Fruit fly (Drosophila melanogaster): Measurements from ENCODE around the gene CG13361.

Gene CG13361

dm6 chrX:769639-770124 is 16.2 kb upstream of the CG13361 start, which contains the start of gene fz3:
fz3 (plus strand) TSS chrX:769945.
- TF ChIP-seq CG15710 (tag; optimal IDR thresholded peaks at IDR 0.05) (peak; percentile 68), CG13204 (GFP tag; optimal IDR thresholded peaks at IDR 0.05) (peak; percentile 89), CG4496 (GFP tag; IDR thresholded peaks at IDR 0.05) (peak; percentile 74; the same call in 2 of the 3 replicates), CG34367 (tag; optimal IDR thresholded peaks at IDR 0.05) (peak; percentile 37), CG8301 (tag; optimal IDR thresholded peaks at IDR 0.05) (peak; percentile 64), CG32121 (GFP tag; IDR thresholded peaks at IDR 0.05) (no peak), fd96Ca (GFP tag; IDR thresholded peaks at IDR 0.05) (peak; percentile 76), Pif1B (GFP tag; optimal IDR thresholded peaks at IDR 0.05) (peak; percentile 79), EcR (GFP tag; optimal IDR thresholded peaks at IDR 0.05) (peak; percentile 62), gl (tag; optimal IDR thresholded peaks at IDR 0.05) (peak; percentile 60), CG9948 (tag; optimal IDR thresholded peaks at IDR 0.05) (peak; percentile 47), rn (GFP tag; IDR thresholded peaks at IDR 0.05) (no peak), CG14655 (GFP tag; optimal IDR thresholded peaks at IDR 0.05) (peak; percentile 70), Pif1A (GFP tag; optimal IDR thresholded peaks at IDR 0.05) (peak; percentile 78), Ets98B (GFP tag; IDR thresholded peaks at IDR 0.05) (peak; percentile 78), Snoo (tag; optimal IDR thresholded peaks at IDR 0.05) (peak; percentile 61), CG17806 (tag; optimal IDR thresholded peaks at IDR 0.05) (peak; percentile 63), CG10348 (GFP tag; IDR thresholded peaks at IDR 0.05) (no peak), D1 (tag; optimal IDR thresholded peaks at IDR 0.05) (no peak), CG12605 (GFP tag; IDR thresholded peaks at IDR 0.05) (peak; percentile 46; the same call in 1 of the 2 replicates), CG8159 (tag; optimal IDR thresholded peaks at IDR 0.05) (peak; percentile 67)

- TF ChIP-seq Pif1A (GFP tag; optimal IDR thresholded peaks at IDR 0.05), result no peak
- no peak for TF ChIP-seq CG8301 (tag; optimal IDR thresholded peaks at IDR 0.05)
- no peak for TF ChIP-seq Snoo (tag; optimal IDR thresholded peaks at IDR 0.05)
- TF ChIP-seq CG4496 (GFP tag; IDR thresholded peaks at IDR 0.05), result no peak
- TF ChIP-seq CG12605 (GFP tag; IDR thresholded peaks at IDR 0.05), result no peak
- TF ChIP-seq CG32121 (GFP tag; IDR thresholded peaks at IDR 0.05), result no peak
- no peak for TF ChIP-seq CG17806 (tag; optimal IDR thresholded peaks at IDR 0.05)
- TF ChIP-seq CG34367 (tag; optimal IDR thresholded peaks at IDR 0.05), result no peak
- TF ChIP-seq D1 (tag; optimal IDR thresholded peaks at IDR 0.05), result no peak
- TF ChIP-seq Ets98B (GFP tag; IDR thresholded peaks at IDR 0.05), result no peak
- no peak for TF ChIP-seq CG10348 (GFP tag; IDR thresholded peaks at IDR 0.05)
- no peak for TF ChIP-seq fd96Ca (GFP tag; IDR thresholded peaks at IDR 0.05)
- TF ChIP-seq CG15710 (tag; optimal IDR thresholded peaks at IDR 0.05), result no peak
Observed at dm6 chrX:768480-769123, 15.1 kb upstream of the CG13361 start.

- TF ChIP-seq Pif1A (GFP tag; optimal IDR thresholded peaks at IDR 0.05) (peak; percentile 60), Snoo (tag; optimal IDR thresholded peaks at IDR 0.05) (peak; percentile 61), CG12605 (GFP tag; IDR thresholded peaks at IDR 0.05) (0 out of 2 replicates have a peak, but pooled peaks have one; percentile 7), D1 (tag; optimal IDR thresholded peaks at IDR 0.05) (no peak), CG9948 (tag; optimal IDR thresholded peaks at IDR 0.05) (no peak), CG15710 (tag; optimal IDR thresholded peaks at IDR 0.05) (peak; percentile 11), CG4496 (GFP tag; IDR thresholded peaks at IDR 0.05) (no peak; the same call in 2 of the 3 replicates), gl (tag; optimal IDR thresholded peaks at IDR 0.05) (peak; percentile 50), Pif1B (GFP tag; optimal IDR thresholded peaks at IDR 0.05) (peak; percentile 71), CG13204 (GFP tag; optimal IDR thresholded peaks at IDR 0.05) (peak; percentile 67), CG10348 (GFP tag; IDR thresholded peaks at IDR 0.05) (no peak), Ets98B (GFP tag; IDR thresholded peaks at IDR 0.05) (no peak), CG8159 (tag; optimal IDR thresholded peaks at IDR 0.05) (peak; percentile 47), EcR (GFP tag; optimal IDR thresholded peaks at IDR 0.05) (no peak), CG34367 (tag; optimal IDR thresholded peaks at IDR 0.05) (peak; percentile 44), rn (GFP tag; IDR thresholded peaks at IDR 0.05) (no peak), CG14655 (GFP tag; optimal IDR thresholded peaks at IDR 0.05) (peak; percentile 25), CG8301 (tag; optimal IDR thresholded peaks at IDR 0.05) (no peak)
Observed at dm6 chrX:767928-768327, 14.5 kb upstream of the CG13361 start.

- 0 out of 3 replicates have a peak, but pooled peaks have one; percentile 13 for TF ChIP-seq fd96Ca (GFP tag; IDR thresholded peaks at IDR 0.05)
- no peak for TF ChIP-seq CG13204 (GFP tag; optimal IDR thresholded peaks at IDR 0.05)
- no peak for TF ChIP-seq Pif1B (GFP tag; optimal IDR thresholded peaks at IDR 0.05)
- TF ChIP-seq CG17806 (tag; optimal IDR thresholded peaks at IDR 0.05), result peak; percentile 6
- no peak for TF ChIP-seq D1 (tag; optimal IDR thresholded peaks at IDR 0.05)
- no peak for TF ChIP-seq CG8301 (tag; optimal IDR thresholded peaks at IDR 0.05)
- no peak for TF ChIP-seq CG10348 (GFP tag; IDR thresholded peaks at IDR 0.05)
- no peak for TF ChIP-seq rn (GFP tag; IDR thresholded peaks at IDR 0.05)
- no peak for TF ChIP-seq CG32121 (GFP tag; IDR thresholded peaks at IDR 0.05)
- TF ChIP-seq CG34367 (tag; optimal IDR thresholded peaks at IDR 0.05), result no peak
- TF ChIP-seq CG9948 (tag; optimal IDR thresholded peaks at IDR 0.05), result peak; percentile 25
- TF ChIP-seq EcR (GFP tag; optimal IDR thresholded peaks at IDR 0.05), result no peak
- TF ChIP-seq CG12605 (GFP tag; IDR thresholded peaks at IDR 0.05), result no peak
- TF ChIP-seq CG15710 (tag; optimal IDR thresholded peaks at IDR 0.05), result peak; percentile 6
- TF ChIP-seq CG8159 (tag; optimal IDR thresholded peaks at IDR 0.05), result peak; percentile 66
- no peak for TF ChIP-seq Ets98B (GFP tag; IDR thresholded peaks at IDR 0.05)
- TF ChIP-seq CG14655 (GFP tag; optimal IDR thresholded peaks at IDR 0.05), result peak; percentile 45
- TF ChIP-seq Snoo (tag; optimal IDR thresholded peaks at IDR 0.05), result no peak
Observed at dm6 chrX:766094-766493, 12.6 kb upstream of the CG13361 start.

dm6 chrX:765039-765508 is 11.6 kb upstream of the CG13361 start, which contains the start of gene RpL22:
RpL22 (minus strand) TSS chrX:765130.
- TF ChIP-seq EcR (GFP tag; optimal IDR thresholded peaks at IDR 0.05) (no peak), CG32121 (GFP tag; IDR thresholded peaks at IDR 0.05) (peak; percentile 47; the same call in 1 of the 2 replicates), gl (tag; optimal IDR thresholded peaks at IDR 0.05) (no peak), Pif1B (GFP tag; optimal IDR thresholded peaks at IDR 0.05) (peak; percentile 39), CG15710 (tag; optimal IDR thresholded peaks at IDR 0.05) (peak; percentile 31), CG9948 (tag; optimal IDR thresholded peaks at IDR 0.05) (peak; percentile 8), D1 (tag; optimal IDR thresholded peaks at IDR 0.05) (no peak), CG4496 (GFP tag; IDR thresholded peaks at IDR 0.05) (peak; percentile 86), CG12605 (GFP tag; IDR thresholded peaks at IDR 0.05) (peak; percentile 54), CG8159 (tag; optimal IDR thresholded peaks at IDR 0.05) (peak; percentile 28), Snoo (tag; optimal IDR thresholded peaks at IDR 0.05) (peak; percentile 88), rn (GFP tag; IDR thresholded peaks at IDR 0.05) (peak; percentile 42; the same call in 1 of the 2 replicates), CG10348 (GFP tag; IDR thresholded peaks at IDR 0.05) (no peak), fd96Ca (GFP tag; IDR thresholded peaks at IDR 0.05) (peak; percentile 61; the same call in 2 of the 3 replicates), Pif1A (GFP tag; optimal IDR thresholded peaks at IDR 0.05) (peak; percentile 18), CG14655 (GFP tag; optimal IDR thresholded peaks at IDR 0.05) (peak; percentile 55), CG34367 (tag; optimal IDR thresholded peaks at IDR 0.05) (peak; percentile 73), CG8301 (tag; optimal IDR thresholded peaks at IDR 0.05) (peak; percentile 25), CG13204 (GFP tag; optimal IDR thresholded peaks at IDR 0.05) (peak; percentile 48), Ets98B (GFP tag; IDR thresholded peaks at IDR 0.05) (peak; percentile 78), CG17806 (tag; optimal IDR thresholded peaks at IDR 0.05) (peak; percentile 19)

All from whole organism, pupa.